Fruit fly (Drosophila melanogaster): Measurements from ENCODE around the gene CG33169.

The CG33169 gene

dm6 chr3L:22865061-22865418, 1.4 kb downstream of the CG33169 start (continued):
- peak; percentile 91 for TF ChIP-seq gem (tag; optimal IDR thresholded peaks at IDR 0.05)
- no peak for TF ChIP-seq CG34224 (GFP tag; IDR thresholded peaks at IDR 0.05; ENCODE audit: partially characterized antibody)
- TF ChIP-seq gro (GFP tag; optimal IDR thresholded peaks at IDR 0.05), result no peak
- TF ChIP-seq aop (GFP tag; IDR thresholded peaks at IDR 0.05), result no peak
- no peak for TF ChIP-seq NK7.1 (GFP tag; optimal IDR thresholded peaks at IDR 0.05)
- TF ChIP-seq unpg (GFP tag; optimal IDR thresholded peaks at IDR 0.05), result peak; percentile 78
- peak; percentile 71 for TF ChIP-seq lilli (GFP tag; optimal IDR thresholded peaks at IDR 0.05)
- no peak for TF ChIP-seq nau (GFP tag; optimal IDR thresholded peaks at IDR 0.05)
- 0 out of 2 replicates have a peak, but pooled peaks have one; percentile 15 for TF ChIP-seq ssp (GFP tag; IDR thresholded peaks at IDR 0.05)
- peak; percentile 69 for TF ChIP-seq CG14014 (GFP tag; IDR thresholded peaks at IDR 0.05)
- no peak for TF ChIP-seq crc (GFP tag; optimal IDR thresholded peaks at IDR 0.05)
- peak; percentile 84 for TF ChIP-seq Hmr (GFP tag; optimal IDR thresholded peaks at IDR 0.05)
- TF ChIP-seq so (GFP tag; IDR thresholded peaks at IDR 0.05), result 0 out of 3 replicates have a peak, but pooled peaks have one; percentile 41
- no peak for TF ChIP-seq Taf1 (GFP tag; IDR thresholded peaks at IDR 0.05)
- TF ChIP-seq CG8388 (GFP tag; optimal IDR thresholded peaks at IDR 0.05), result peak; percentile 63
- TF ChIP-seq CG31224 (GFP tag; IDR thresholded peaks at IDR 0.05), result peak; percentile 27; the same call in 1 of the 2 replicates
- no peak for TF ChIP-seq gcm2 (GFP tag; optimal IDR thresholded peaks at IDR 0.05)
- TF ChIP-seq Camta (GFP tag; optimal IDR thresholded peaks at IDR 0.05), result no peak
- TF ChIP-seq CG12744 (GFP tag; optimal IDR thresholded peaks at IDR 0.05), result peak; percentile 11
- no peak for TF ChIP-seq CG11560 (tag; IDR thresholded peaks at IDR 0.05)
- TF ChIP-seq zen (tag; optimal IDR thresholded peaks at IDR 0.05), result peak; percentile 3
- no peak for TF ChIP-seq luna (GFP tag; optimal IDR thresholded peaks at IDR 0.05)
- TF ChIP-seq CG42726 (GFP tag; IDR thresholded peaks at IDR 0.05; ENCODE audit: partially characterized antibody), result no peak
- no peak for TF ChIP-seq gsb (GFP tag; IDR thresholded peaks at IDR 0.05)
- no peak for TF ChIP-seq CG1792 (GFP tag; optimal IDR thresholded peaks at IDR 0.05)
- peak; percentile 61 for TF ChIP-seq Hand (GFP tag; optimal IDR thresholded peaks at IDR 0.05)
- TF ChIP-seq CG33213 (GFP tag; optimal IDR thresholded peaks at IDR 0.05), result no peak
- TF ChIP-seq trem (tag; optimal IDR thresholded peaks at IDR 0.05), result peak; percentile 7
- peak; percentile 85 for TF ChIP-seq CG11504 (tag; optimal IDR thresholded peaks at IDR 0.05)
- TF ChIP-seq CG2889 (GFP tag; IDR thresholded peaks at IDR 0.05), result peak; percentile 72; the same call in 1 of the 3 replicates
- TF ChIP-seq CG6254 (GFP tag; optimal IDR thresholded peaks at IDR 0.05), result peak; percentile 38
- TF ChIP-seq ems (GFP tag; optimal IDR thresholded peaks at IDR 0.05), result peak; percentile 9
- TF ChIP-seq CG4328 (GFP tag; optimal IDR thresholded peaks at IDR 0.05), result no peak
- no peak for TF ChIP-seq CG6791 (GFP tag; IDR thresholded peaks at IDR 0.05; ENCODE audit: partially characterized antibody)
- no peak for TF ChIP-seq CG33557 (GFP tag; optimal IDR thresholded peaks at IDR 0.05)
- TF ChIP-seq D19B (GFP tag; optimal IDR thresholded peaks at IDR 0.05), result peak; percentile 42
- TF ChIP-seq CG16779 (GFP tag; IDR thresholded peaks at IDR 0.05), result no peak
- TF ChIP-seq CG17829 (tag; optimal IDR thresholded peaks at IDR 0.05), result peak; percentile 79
- TF ChIP-seq zf30C (GFP tag; optimal IDR thresholded peaks at IDR 0.05), result no peak
- no peak for TF ChIP-seq BEAF-32 (GFP tag; optimal IDR thresholded peaks at IDR 0.05)
- TF ChIP-seq Dp (GFP tag; optimal IDR thresholded peaks at IDR 0.05), result no peak
- TF ChIP-seq CG11696 (GFP tag; IDR thresholded peaks at IDR 0.05), result no peak
- TF ChIP-seq psq (GFP tag; optimal IDR thresholded peaks at IDR 0.05), result peak; percentile 11
- no peak for TF ChIP-seq CG18764 (GFP tag; optimal IDR thresholded peaks at IDR 0.05)
- TF ChIP-seq BtbVII (GFP tag; optimal IDR thresholded peaks at IDR 0.05), result peak; percentile 60
- TF ChIP-seq insv (GFP tag; optimal IDR thresholded peaks at IDR 0.05), result peak in 1 of 2 experiments; percentile 7
- TF ChIP-seq CG13296 (GFP tag; optimal IDR thresholded peaks at IDR 0.05), result peak; percentile 55
- TF ChIP-seq CG16813 (GFP tag; IDR thresholded peaks at IDR 0.05; ENCODE audit: partially characterized antibody), result no peak
- no peak for TF ChIP-seq exex (tag; optimal IDR thresholded peaks at IDR 0.05)
- no peak for TF ChIP-seq CG12104 (GFP tag; optimal IDR thresholded peaks at IDR 0.05)
- peak; percentile 28 for TF ChIP-seq CG2116 (GFP tag; optimal IDR thresholded peaks at IDR 0.05)
